Worm (Caenorhabditis elegans) whole organism, early embryonic: Measurements from ENCODE around the gene C34C6.3.

Experiments used
- flt-1 ChIP-seq: fragments of 200-800 bp; sonication (Bioruptor generic); IDR thresholded peaks from 2 replicates; pipeline ENCODE4 v1.3.6; 2022; ENCODE audit warnings: missing genetic modification characterization, missing compliant biosample characterization
- hnd-1 ChIP-seq: sonication (generic microtip); optimal IDR thresholded peaks from 2 replicates; lab custom pipeline; 2016; ENCODE audit warnings: missing genetic modification characterization, missing compliant biosample characterization
- scrt-1 ChIP-seq: fragments of 200-800 bp; sonication (Bioruptor generic); IDR thresholded peaks from 2 replicates; pipeline ENCODE4 v1.3.6; 2022; ENCODE audit warnings: missing genetic modification characterization, missing compliant biosample characterization
- sea-1 ChIP-seq: fragments of 200-800 bp; sonication (Bioruptor generic); conservative IDR thresholded peaks from 2 replicates; pipeline ENCODE4 v1.3.6; 2022; ENCODE audit warnings: missing genetic modification characterization, missing compliant biosample characterization

ce11 chrII:8732339-8733100, 40.8 kb downstream of the C34C6.3 start, which contains the start of gene rol-6:
- TF ChIP-seq sea-1 (GFP tag; lab: Robert Waterston, UW) (no peak), scrt-1 (GFP tag; lab: Robert Waterston, UW) (no peak), hnd-1 (tag; lab: Kevin White, UChicago) (no peak), flt-1 (GFP tag; lab: Robert Waterston, UW) (no peak)
